Worm (Caenorhabditis elegans) whole organism, L3 larva: ENCODE data around the gene Y39B6A.33.

Experiments
- R02D3.7 ChIP-seq: fragments of 150-350 bp; optimal IDR thresholded peaks from 2 replicates; lab custom pipeline; 2014; ENCODE audit warnings: missing biosample characterization, missing genetic modification characterization
- ceh-16 ChIP-seq: sonication (generic microtip); optimal IDR thresholded peaks from 2 replicates; lab custom pipeline; 2017; ENCODE audit warnings: missing biosample characterization, missing genetic modification characterization
- ceh-82 ChIP-seq: fragments of 150-350 bp; optimal IDR thresholded peaks from 2 replicates; lab custom pipeline; 2014; ENCODE audit warnings: missing biosample characterization, missing genetic modification characterization
- daf-12 ChIP-seq: fragments of 150-350 bp; optimal IDR thresholded peaks from 2 replicates; lab custom pipeline; 2014; ENCODE audit warnings: missing biosample characterization, missing genetic modification reagents, missing genetic modification characterization
- egl-27 ChIP-seq: sonication (generic microtip); optimal IDR thresholded peaks from 4 replicates; lab custom pipeline; 2017; ENCODE audit warnings: missing biosample characterization, missing genetic modification reagents, missing genetic modification characterization
- elt-1 ChIP-seq: fragments of 150-350 bp; optimal IDR thresholded peaks from 2 replicates; lab custom pipeline; 2014; ENCODE audit warnings: missing biosample characterization, missing genetic modification characterization
- elt-2 ChIP-seq: sonication (generic microtip); optimal IDR thresholded peaks from 2 replicates; lab custom pipeline; 2016; ENCODE audit warnings: missing genetic modification reagents, mild to moderate bottlenecking, missing genetic modification characterization, missing compliant biosample characterization
- eor-1 ChIP-seq, 2 experiments: fragments of 150-350 bp; optimal IDR thresholded peaks; 2 replicates each; lab custom pipeline; 2014 to 2018; ENCODE audit warnings: missing biosample characterization in 2 of 2, missing genetic modification characterization in 2 of 2
- fkh-10 ChIP-seq: sonication (generic microtip); optimal IDR thresholded peaks from 2 replicates; lab custom pipeline; 2017; ENCODE audit warnings: missing biosample characterization, missing genetic modification reagents, missing genetic modification characterization
- fkh-2 ChIP-seq: fragments of 150-350 bp; optimal IDR thresholded peaks from 2 replicates; lab custom pipeline; 2014; ENCODE audit warnings: missing biosample characterization, missing genetic modification reagents, missing genetic modification characterization
- fos-1 ChIP-seq: fragments of 150-350 bp; optimal IDR thresholded peaks from 2 replicates; lab custom pipeline; 2014; ENCODE audit warnings: missing biosample characterization, missing genetic modification characterization
- hmg-11 ChIP-seq: sonication (generic microtip); optimal IDR thresholded peaks from 2 replicates; lab custom pipeline; 2016; ENCODE audit warnings: missing genetic modification characterization, missing compliant biosample characterization
- jun-1 ChIP-seq: fragments of 150-350 bp; optimal IDR thresholded peaks from 2 replicates; lab custom pipeline; 2014; ENCODE audit warnings: missing biosample characterization, missing genetic modification reagents, missing genetic modification characterization
- lin-15B ChIP-seq: fragments of 150-350 bp; optimal IDR thresholded peaks from 2 replicates; lab custom pipeline; 2014; ENCODE audit warnings: missing biosample characterization, missing genetic modification characterization
- lsy-12 ChIP-seq: sonication (generic microtip); optimal IDR thresholded peaks from 2 replicates; lab custom pipeline; 2016; ENCODE audit warnings: mild to moderate bottlenecking, missing genetic modification characterization, missing compliant biosample characterization
- mdl-1 ChIP-seq: fragments of 150-350 bp; optimal IDR thresholded peaks from 2 replicates; lab custom pipeline; 2014; ENCODE audit warnings: missing biosample characterization, missing genetic modification characterization
- nfya-1 ChIP-seq: sonication (generic microtip); optimal IDR thresholded peaks from 2 replicates; lab custom pipeline; 2017; ENCODE audit warnings: missing genetic modification characterization, mild to moderate bottlenecking, missing compliant biosample characterization, antibody characterized with exemption, moderate library complexity; ENCODE audit not compliant: insufficient read depth
- nhr-11 ChIP-seq: fragments of 150-350 bp; optimal IDR thresholded peaks from 2 replicates; lab custom pipeline; 2014; ENCODE audit warnings: missing biosample characterization, missing genetic modification characterization
- nhr-237 ChIP-seq: fragments of 150-350 bp; optimal IDR thresholded peaks from 2 replicates; lab custom pipeline; 2014; ENCODE audit warnings: missing biosample characterization, missing genetic modification characterization
- nhr-25 ChIP-seq: sonication (generic microtip); optimal IDR thresholded peaks from 2 replicates; lab custom pipeline; 2017; ENCODE audit warnings: missing biosample characterization, missing genetic modification characterization
- nhr-76 ChIP-seq: fragments of 150-350 bp; sonication (generic microtip); optimal IDR thresholded peaks from 5 replicates; lab custom pipeline; 2014; ENCODE audit warnings: missing biosample characterization, missing genetic modification characterization
- nhr-77 ChIP-seq: fragments of 150-350 bp; optimal IDR thresholded peaks from 2 replicates; lab custom pipeline; 2014; ENCODE audit warnings: missing biosample characterization, missing genetic modification characterization
- pha-4 ChIP-seq: fragments of 150-350 bp; optimal IDR thresholded peaks from 2 replicates; lab custom pipeline; 2014; ENCODE audit warnings: missing biosample characterization, missing genetic modification reagents, missing genetic modification characterization
- pqm-1 ChIP-seq: fragments of 150-350 bp; optimal IDR thresholded peaks from 2 replicates; lab custom pipeline; 2017; ENCODE audit warnings: missing biosample characterization, missing genetic modification characterization, inconsistent platforms
- sea-2 ChIP-seq: fragments of 150-350 bp; sonication (generic microtip); optimal IDR thresholded peaks from 4 replicates; lab custom pipeline; 2014; ENCODE audit warnings: missing biosample characterization, missing genetic modification reagents, missing genetic modification characterization
- skn-1 ChIP-seq: fragments of 150-350 bp; optimal IDR thresholded peaks from 2 replicates; lab custom pipeline; 2014; ENCODE audit warnings: missing biosample characterization, missing genetic modification characterization
- tbx-2 ChIP-seq: sonication (generic microtip); optimal IDR thresholded peaks from 2 replicates; lab custom pipeline; 2016; ENCODE audit warnings: mild to moderate bottlenecking, missing genetic modification characterization, missing compliant biosample characterization
- unc-39 ChIP-seq: sonication (generic microtip); optimal IDR thresholded peaks from 4 replicates; lab custom pipeline; 2017; ENCODE audit warnings: missing biosample characterization, missing genetic modification characterization
- unc-62 ChIP-seq: fragments of 150-350 bp; sonication (generic microtip); optimal IDR thresholded peaks from 4 replicates; lab custom pipeline; 2014; ENCODE audit warnings: missing biosample characterization, missing genetic modification reagents, missing genetic modification characterization
- zag-1 ChIP-seq: fragments of 150-350 bp; optimal IDR thresholded peaks from 2 replicates; lab custom pipeline; 2014; ENCODE audit warnings: missing biosample characterization, missing genetic modification characterization

Gene Y39B6A.33

ce11 chrV:19049140-19050092, 47.7 kb downstream of the Y39B6A.33 start (continued):
- TF ChIP-seq zag-1 (tag; lab: Kevin White, UChicago): no peak

ce11 chrV:19050438-19050837, 48.7 kb downstream of the Y39B6A.33 start, which contains the start of gene asp-1:
Gene asp-1, minus strand, starts transcription at chrV:19050752.
- no peak for TF ChIP-seq sea-2 (GFP tag; lab: Kevin White, UChicago)
- no peak for TF ChIP-seq fkh-10 (GFP tag; lab: Kevin White, UChicago)
- no peak for TF ChIP-seq nhr-25
- no peak for TF ChIP-seq ceh-16 (tag; lab: Kevin White, UChicago)
- no peak for TF ChIP-seq tbx-2 (tag; lab: Kevin White, UChicago)
- TF ChIP-seq nhr-77 (tag; lab: Kevin White, UChicago): no peak
- no peak for TF ChIP-seq elt-1 (tag; lab: Kevin White, UChicago)
- no peak for TF ChIP-seq hmg-11 (tag; lab: Kevin White, UChicago)
- TF ChIP-seq skn-1 (tag; lab: Kevin White, UChicago): no peak
- TF ChIP-seq daf-12: no peak
- no peak for TF ChIP-seq eor-1 (tag; optimal IDR thresholded peaks at IDR 0.05; lab: Kevin White, UChicago)
- TF ChIP-seq unc-62 (GFP tag; lab: Kevin White, UChicago): no peak
- TF ChIP-seq pqm-1 (tag; lab: Kevin White, UChicago): no peak
- no peak for TF ChIP-seq nhr-76 (tag; lab: Kevin White, UChicago)
- no peak for TF ChIP-seq R02D3.7 (tag; lab: Kevin White, UChicago)
- no peak for TF ChIP-seq fos-1 (tag; lab: Kevin White, UChicago)
- TF ChIP-seq egl-27 (tag; lab: Kevin White, UChicago): no peak
- TF ChIP-seq unc-39 (tag; lab: Kevin White, UChicago): no peak
- TF ChIP-seq zag-1 (tag; lab: Kevin White, UChicago): no peak

ce11 chrV:19050888-19051287, 49.1 kb downstream of the Y39B6A.33 start:
- TF ChIP-seq nhr-25 (no peak), zag-1 (tag; lab: Kevin White, UChicago) (no peak), lsy-12 (tag; lab: Kevin White, UChicago) (no peak), lin-15B (no peak)

DNA sequence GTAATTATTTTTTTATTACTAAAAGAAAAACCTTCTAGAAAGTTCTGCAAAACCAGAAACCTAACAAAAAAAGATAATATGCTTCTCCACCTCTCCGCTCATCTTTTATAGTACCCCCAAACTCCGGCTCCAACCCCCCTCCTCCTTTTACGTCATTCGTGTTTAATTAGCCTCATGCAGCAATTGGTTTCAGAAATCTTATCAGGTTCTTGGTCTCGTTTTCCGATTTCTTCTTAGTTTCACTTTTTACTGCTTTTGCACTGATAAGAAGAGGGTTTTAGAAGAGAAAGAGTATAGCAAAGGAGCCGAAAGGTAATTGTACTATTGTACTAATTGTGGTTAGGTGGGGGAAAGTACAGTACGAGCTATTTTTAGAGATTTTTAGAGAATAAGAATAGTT, 49.7 kb downstream of the Y39B6A.33 start:
- no peak for TF ChIP-seq ceh-82 (tag; lab: Kevin White, UChicago)
- peak; percentile 95 for TF ChIP-seq pqm-1 (tag; lab: Kevin White, UChicago)
- peak; percentile 47 for TF ChIP-seq pha-4 (tag; lab: Kevin White, UChicago)
- TF ChIP-seq nfya-1 (tag; lab: Kevin White, UChicago): peak; percentile 50
- TF ChIP-seq elt-2 (tag; lab: Kevin White, UChicago): peak; percentile 98
- TF ChIP-seq jun-1 (tag; lab: Kevin White, UChicago): peak; percentile 34
- TF ChIP-seq mdl-1: no peak
- peak; percentile 54 for TF ChIP-seq skn-1 (tag; lab: Kevin White, UChicago)
- TF ChIP-seq nhr-237 (tag; lab: Kevin White, UChicago): no peak
- TF ChIP-seq nhr-11 (tag; lab: Kevin White, UChicago): no peak

DNA sequence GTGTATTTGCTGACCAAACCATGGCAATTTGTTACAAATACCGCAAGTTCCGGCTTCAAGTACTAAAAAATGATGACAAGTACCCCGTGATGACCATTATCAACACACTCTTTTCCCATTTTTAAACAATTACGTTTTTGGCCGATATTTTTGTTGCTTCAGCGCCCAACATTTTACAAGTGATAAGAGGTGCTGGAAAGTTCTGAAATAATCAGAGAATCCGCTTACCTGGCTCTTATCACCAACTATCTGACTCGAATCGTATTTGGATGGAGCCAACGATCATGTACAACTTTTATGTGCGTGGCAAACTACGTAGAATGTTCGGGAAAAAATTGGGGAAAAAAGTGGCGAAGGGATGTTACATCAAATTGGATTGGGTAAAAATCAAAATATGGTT, 51.5 kb downstream of the Y39B6A.33 start:
- peak; percentile 7 for TF ChIP-seq lsy-12 (tag; lab: Kevin White, UChicago)
- no peak for TF ChIP-seq hmg-11 (tag; lab: Kevin White, UChicago)
- peak; percentile 28 for TF ChIP-seq pha-4 (tag; lab: Kevin White, UChicago)
- peak; percentile 96 for TF ChIP-seq pqm-1 (tag; lab: Kevin White, UChicago)
- TF ChIP-seq nhr-25: no peak
- TF ChIP-seq fkh-2 (tag; lab: Kevin White, UChicago): no peak
- peak; percentile 98 for TF ChIP-seq elt-2 (tag; lab: Kevin White, UChicago)
- TF ChIP-seq mdl-1: no peak
- TF ChIP-seq R02D3.7 (tag; lab: Kevin White, UChicago): no peak
- TF ChIP-seq lin-15B: no peak
- no peak for TF ChIP-seq unc-39 (tag; lab: Kevin White, UChicago)
- TF ChIP-seq skn-1 (tag; lab: Kevin White, UChicago): peak; percentile 1
- TF ChIP-seq jun-1 (tag; lab: Kevin White, UChicago): peak; percentile 68
- no peak for TF ChIP-seq zag-1 (tag; lab: Kevin White, UChicago)
